Worm (Caenorhabditis elegans): ENCODE results near the gene C43H6.4.

- no peak for TF ChIP-seq ztf-29 (GFP tag; IDR thresholded peaks at IDR 0.05)
- no peak for TF ChIP-seq ztf-23 (GFP tag; IDR thresholded peaks at IDR 0.05)
- TF ChIP-seq klf-2 (GFP tag; conservative IDR thresholded peaks at IDR 0.05) = no peak
- TF ChIP-seq med-1 (GFP tag; optimal IDR thresholded peaks at IDR 0.05; ENCODE audit: insufficient read depth) = no peak
- no peak for TF ChIP-seq cog-1 (tag; optimal IDR thresholded peaks at IDR 0.05)
- TF ChIP-seq T22C8.4 (GFP tag; IDR thresholded peaks at IDR 0.05) = no peak
- TF ChIP-seq tab-1 (GFP tag; IDR thresholded peaks at IDR 0.05) = no peak
- TF ChIP-seq ref-1 (GFP tag; conservative IDR thresholded peaks at IDR 0.05) = no peak
- no peak for TF ChIP-seq flt-1 (GFP tag; IDR thresholded peaks at IDR 0.05)
Measured at ce11 chrX:2370655-2371054, 33.2 kb upstream of the C43H6.4 start.
